Fruit fly (Drosophila melanogaster) whole organism, embryonic: ENCODE data around the gene raw.

Experiments used
- Abd-B ChIP-seq: fragments of 200-800 bp; sonication (Bioruptor generic); optimal IDR thresholded peaks from 2 replicates; lab custom pipeline; 2018; ENCODE audit warnings: missing biosample characterization, mild to moderate bottlenecking, missing genetic modification characterization, moderate library complexity
- Atf-2 ChIP-seq: fragments of 200-800 bp; sonication (Bioruptor generic); optimal IDR thresholded peaks from 2 replicates; lab custom pipeline; 2016; ENCODE audit warnings: missing biosample characterization, missing genetic modification characterization
- CG11723 ChIP-seq: fragments of 200-800 bp; sonication (Bioruptor generic); optimal IDR thresholded peaks from 2 replicates; lab custom pipeline; 2017; ENCODE audit warnings: missing biosample characterization, mild to moderate bottlenecking, missing genetic modification characterization
- CG12071 ChIP-seq: fragments of 200-800 bp; sonication (Bioruptor generic); optimal IDR thresholded peaks from 3 replicates; lab custom pipeline; 2018; ENCODE audit warnings: missing biosample characterization, mild to moderate bottlenecking, missing genetic modification characterization
- CG12104 ChIP-seq: fragments of 200-800 bp; sonication (Bioruptor generic); optimal IDR thresholded peaks from 3 replicates; lab custom pipeline; 2016; ENCODE audit warnings: missing biosample characterization, missing genetic modification characterization
- CG13424 ChIP-seq: fragments of 200-800 bp; sonication (Bioruptor generic); optimal IDR thresholded peaks from 2 replicates; lab custom pipeline; 2019; ENCODE audit warnings: missing biosample characterization, mild to moderate bottlenecking, missing genetic modification characterization, moderate library complexity
- CG13624 ChIP-seq: fragments of 200-800 bp; sonication (Bioruptor generic); optimal IDR thresholded peaks from 2 replicates; lab custom pipeline; 2016; ENCODE audit warnings: missing biosample characterization, missing genetic modification characterization
- CG14050 ChIP-seq: fragments of 200-800 bp; sonication (Bioruptor generic); IDR thresholded peaks from 3 replicates; pipeline ENCODE4 v1.3.6; 2022; ENCODE audit warnings: missing biosample characterization, missing genetic modification characterization
- CG1647 ChIP-seq: fragments of 200-800 bp; sonication (Bioruptor generic); optimal IDR thresholded peaks from 3 replicates; lab custom pipeline; 2016; ENCODE audit warnings: missing biosample characterization, missing genetic modification characterization
- CG17359 ChIP-seq: fragments of 200-800 bp; sonication (Bioruptor generic); optimal IDR thresholded peaks from 3 replicates; lab custom pipeline; 2018; ENCODE audit warnings: missing biosample characterization, mild to moderate bottlenecking, missing genetic modification characterization, moderate library complexity
- CG17568 ChIP-seq: fragments of 200-800 bp; sonication (Bioruptor generic); optimal IDR thresholded peaks from 2 replicates; lab custom pipeline; 2018; ENCODE audit warnings: missing biosample characterization, mild to moderate bottlenecking, missing genetic modification characterization, moderate library complexity
- CG18599 ChIP-seq: fragments of 200-800 bp; sonication (Bioruptor generic); optimal IDR thresholded peaks from 3 replicates; lab custom pipeline; 2017; ENCODE audit warnings: missing biosample characterization, missing genetic modification characterization, mild to moderate bottlenecking, moderate library complexity, missing genetic modification reagents
- CG2199 ChIP-seq: fragments of 200-800 bp; sonication (Bioruptor generic); IDR thresholded peaks from 3 replicates; pipeline ENCODE4 v1.3.6; 2022; ENCODE audit warnings: missing biosample characterization, missing genetic modification characterization
- CG2712 ChIP-seq: fragments of 200-800 bp; optimal IDR thresholded peaks from 3 replicates; lab custom pipeline; 2019; ENCODE audit warnings: missing biosample characterization, mild to moderate bottlenecking, missing genetic modification characterization, moderate library complexity
- CG30020 ChIP-seq: fragments of 200-800 bp; optimal IDR thresholded peaks from 2 replicates; lab custom pipeline; 2019; ENCODE audit warnings: missing biosample characterization, mild to moderate bottlenecking, missing genetic modification characterization, moderate library complexity
- CG31224 ChIP-seq: fragments of 200-800 bp; sonication (Bioruptor generic); IDR thresholded peaks from 2 replicates; pipeline ENCODE4 v1.3.6; 2022; ENCODE audit warnings: missing biosample characterization, missing genetic modification characterization
- CG4328 ChIP-seq: fragments of 200-800 bp; sonication (Bioruptor generic); optimal IDR thresholded peaks from 3 replicates; lab custom pipeline; 2017; ENCODE audit warnings: missing biosample characterization, missing genetic modification reagents, missing genetic modification characterization
- CG4404 ChIP-seq: fragments of 200-800 bp; sonication (Bioruptor generic); IDR thresholded peaks from 2 replicates; pipeline ENCODE4 v1.3.6; 2022; ENCODE audit warnings: missing biosample characterization, missing genetic modification characterization
- CG4854 ChIP-seq: fragments of 200-800 bp; sonication (Bioruptor generic); optimal IDR thresholded peaks from 2 replicates; lab custom pipeline; 2016; ENCODE audit warnings: missing biosample characterization, missing genetic modification characterization, inconsistent platforms
- CG6813 ChIP-seq: fragments of 200-800 bp; sonication (Bioruptor generic); optimal IDR thresholded peaks from 2 replicates; lab custom pipeline; 2017; ENCODE audit warnings: missing biosample characterization, missing genetic modification characterization, mild to moderate bottlenecking, moderate library complexity, missing genetic modification reagents
- CG8359 ChIP-seq: fragments of 200-800 bp; sonication (Bioruptor generic); optimal IDR thresholded peaks from 2 replicates; lab custom pipeline; 2017; ENCODE audit warnings: missing biosample characterization, mild to moderate bottlenecking, missing genetic modification characterization, borderline replicate concordance
- CG9609 ChIP-seq: fragments of 200-800 bp; sonication (Bioruptor generic); optimal IDR thresholded peaks from 3 replicates; lab custom pipeline; 2016; ENCODE audit warnings: missing biosample characterization, missing genetic modification characterization
- CG9727 ChIP-seq: fragments of 200-800 bp; sonication (Bioruptor generic); optimal IDR thresholded peaks from 3 replicates; lab custom pipeline; 2017; ENCODE audit warnings: missing biosample characterization, mild to moderate bottlenecking, missing genetic modification characterization
- D19A ChIP-seq: fragments of 200-800 bp; optimal IDR thresholded peaks from 3 replicates; lab custom pipeline; 2019; ENCODE audit warnings: missing biosample characterization, mild to moderate bottlenecking, missing genetic modification characterization, moderate library complexity
- GATAe ChIP-seq: fragments of 200-800 bp; sonication (Bioruptor generic); conservative IDR thresholded peaks from 2 replicates; pipeline ENCODE4 v1.3.6; 2022; ENCODE audit warnings: missing biosample characterization, missing genetic modification characterization
- Gsc ChIP-seq: fragments of 200-800 bp; sonication (Bioruptor generic); IDR thresholded peaks from 2 replicates; pipeline ENCODE4 v1.3.6; 2022; ENCODE audit warnings: missing biosample characterization, missing genetic modification characterization
- HHEX ChIP-seq: fragments of 200-800 bp; sonication (Bioruptor generic); optimal IDR thresholded peaks from 3 replicates; lab custom pipeline; 2017; ENCODE audit warnings: missing biosample characterization, mild to moderate bottlenecking, missing genetic modification characterization, missing genetic modification reagents
- HLH3B ChIP-seq: fragments of 200-800 bp; sonication (Bioruptor generic); IDR thresholded peaks from 2 replicates; pipeline ENCODE4 v1.3.6; 2022; ENCODE audit warnings: missing biosample characterization, missing genetic modification characterization
- HmgZ ChIP-seq: fragments of 200-800 bp; sonication (Bioruptor generic); optimal IDR thresholded peaks from 2 replicates; lab custom pipeline; 2018; ENCODE audit warnings: missing biosample characterization, mild to moderate bottlenecking, missing genetic modification characterization
- PHDP ChIP-seq: fragments of 200-800 bp; sonication (Bioruptor generic); optimal IDR thresholded peaks from 3 replicates; lab custom pipeline; 2018; ENCODE audit warnings: missing biosample characterization, mild to moderate bottlenecking, missing genetic modification characterization, moderate library complexity
- Sox102F ChIP-seq: fragments of 200-800 bp; sonication (Bioruptor generic); optimal IDR thresholded peaks from 2 replicates; lab custom pipeline; 2018; ENCODE audit warnings: missing biosample characterization, mild to moderate bottlenecking, missing genetic modification characterization, moderate library complexity
- ato ChIP-seq: fragments of 200-800 bp; sonication (Bioruptor generic); IDR thresholded peaks from 2 replicates; pipeline ENCODE4 v1.3.6; 2022; ENCODE audit warnings: missing biosample characterization, missing genetic modification characterization; ENCODE audit not compliant: partially characterized antibody
- chif ChIP-seq, 2 experiments: fragments of 200-800 bp; sonication (Bioruptor generic); optimal IDR thresholded peaks; 3 replicates each; lab custom pipeline; 2016; ENCODE audit warnings: missing biosample characterization in 2 of 2, missing genetic modification characterization in 2 of 2
- crc ChIP-seq: fragments of 200-800 bp; sonication (Bioruptor generic); optimal IDR thresholded peaks from 2 replicates; lab custom pipeline; 2016; ENCODE audit warnings: missing biosample characterization, missing genetic modification characterization
- dan ChIP-seq: fragments of 200-800 bp; sonication (Bioruptor generic); IDR thresholded peaks from 2 replicates; pipeline ENCODE4 v1.3.6; 2022; ENCODE audit warnings: missing biosample characterization, missing genetic modification characterization
- dmrt99B ChIP-seq: fragments of 200-800 bp; sonication (Bioruptor generic); optimal IDR thresholded peaks from 2 replicates; lab custom pipeline; 2018; ENCODE audit warnings: missing biosample characterization, mild to moderate bottlenecking, missing genetic modification characterization, moderate library complexity
- emc ChIP-seq: fragments of 200-800 bp; sonication (Bioruptor generic); optimal IDR thresholded peaks from 2 replicates; lab custom pipeline; 2016; ENCODE audit warnings: missing biosample characterization, missing genetic modification characterization
- exex ChIP-seq: fragments of 200-800 bp; sonication (Bioruptor generic); optimal IDR thresholded peaks from 4 replicates; lab custom pipeline; 2018; ENCODE audit warnings: missing biosample characterization, mild to moderate bottlenecking, missing genetic modification characterization, moderate library complexity
- eyg ChIP-seq: fragments of 200-800 bp; sonication (Bioruptor generic); optimal IDR thresholded peaks from 3 replicates; lab custom pipeline; 2016; ENCODE audit warnings: missing biosample characterization, missing genetic modification characterization
- grn ChIP-seq: fragments of 200-800 bp; sonication (Bioruptor generic); optimal IDR thresholded peaks from 3 replicates; lab custom pipeline; 2017; ENCODE audit warnings: missing biosample characterization, missing genetic modification characterization
- kah ChIP-seq: fragments of 200-800 bp; sonication (Bioruptor generic); optimal IDR thresholded peaks from 2 replicates; lab custom pipeline; 2018; ENCODE audit warnings: missing biosample characterization, mild to moderate bottlenecking, missing genetic modification characterization
- kay ChIP-seq: fragments of 200-800 bp; sonication (Bioruptor generic); optimal IDR thresholded peaks from 2 replicates; lab custom pipeline; 2016; ENCODE audit warnings: missing biosample characterization, missing genetic modification characterization
- lilli ChIP-seq: fragments of 200-800 bp; sonication (Bioruptor generic); optimal IDR thresholded peaks from 3 replicates; lab custom pipeline; 2016; ENCODE audit warnings: missing biosample characterization, missing genetic modification characterization
- pros ChIP-seq: fragments of 200-800 bp; sonication (Bioruptor generic); optimal IDR thresholded peaks from 3 replicates; lab custom pipeline; 2019; ENCODE audit warnings: missing biosample characterization, mild to moderate bottlenecking, missing genetic modification characterization, moderate library complexity
- seq ChIP-seq: fragments of 200-800 bp; sonication (Bioruptor generic); IDR thresholded peaks from 2 replicates; pipeline ENCODE4 v1.3.6; 2022; ENCODE audit warnings: missing biosample characterization, missing genetic modification characterization
- ttk ChIP-seq: fragments of 200-800 bp; sonication (Bioruptor generic); IDR thresholded peaks from 2 replicates; pipeline ENCODE4 v2.1.2; 2022; ENCODE audit warnings: missing biosample characterization, missing genetic modification characterization
- wor ChIP-seq: fragments of 200-800 bp; sonication (Bioruptor generic); IDR thresholded peaks from 2 replicates; pipeline ENCODE4 v1.3.6; 2022; ENCODE audit warnings: missing biosample characterization, missing genetic modification characterization
- zfh2 ChIP-seq: fragments of 200-800 bp; sonication (Bioruptor generic); optimal IDR thresholded peaks from 2 replicates; lab custom pipeline; 2016; ENCODE audit warnings: missing biosample characterization, missing genetic modification characterization

Gene raw

DNA sequence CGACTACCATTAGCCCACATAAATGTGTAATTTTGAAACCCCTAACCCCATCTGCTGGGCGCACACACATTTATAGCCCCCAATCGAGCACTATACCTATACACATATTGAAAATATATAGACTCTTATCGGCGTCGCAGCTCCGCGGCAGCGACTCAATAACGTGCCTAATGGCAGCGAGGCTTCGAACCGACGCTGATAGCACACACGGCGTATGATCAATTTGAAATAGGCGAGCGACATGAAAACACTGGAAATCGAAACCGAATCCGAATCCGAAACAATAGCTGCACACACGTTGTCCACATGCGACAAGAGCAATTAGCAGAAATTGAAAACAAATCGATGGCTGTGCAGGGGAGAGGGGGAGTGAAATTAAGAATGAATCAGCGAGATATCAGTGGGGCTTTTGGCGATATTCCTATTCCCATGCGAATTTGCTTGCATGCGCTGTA is 46.2 kb downstream of the raw start (continued):
- TF ChIP-seq CG13624 (GFP tag; lab: Kevin White, UChicago) (no peak), CG4854 (GFP tag; lab: Kevin White, UChicago) (no peak), CG4404 (GFP tag; lab: Robert Waterston, UW) (no peak), CG12071 (GFP tag; lab: Kevin White, UChicago) (peak; percentile 19), CG8359 (GFP tag; lab: Kevin White, UChicago) (peak; percentile 23), GATAe (peak; percentile 43), PHDP (tag; lab: Kevin White, UChicago) (peak; percentile 18), CG17568 (GFP tag; lab: Kevin White, UChicago) (peak; percentile 45), Abd-B (GFP tag; lab: Kevin White, UChicago) (no peak), CG2199 (GFP tag; lab: Robert Waterston, UW) (peak; percentile 92; the same call in 2 of the 3 replicates), CG14050 (GFP tag; lab: Robert Waterston, UW) (no peak), HHEX (GFP tag; lab: Kevin White, UChicago) (peak; percentile 7), dmrt99B (tag; lab: Kevin White, UChicago) (peak; percentile 22), dan (no peak), ato (GFP tag; lab: Robert Waterston, UW) (no peak), HmgZ (peak; percentile 64)
- TF ChIP-seq, all 482 proteins: peak for 91

DNA sequence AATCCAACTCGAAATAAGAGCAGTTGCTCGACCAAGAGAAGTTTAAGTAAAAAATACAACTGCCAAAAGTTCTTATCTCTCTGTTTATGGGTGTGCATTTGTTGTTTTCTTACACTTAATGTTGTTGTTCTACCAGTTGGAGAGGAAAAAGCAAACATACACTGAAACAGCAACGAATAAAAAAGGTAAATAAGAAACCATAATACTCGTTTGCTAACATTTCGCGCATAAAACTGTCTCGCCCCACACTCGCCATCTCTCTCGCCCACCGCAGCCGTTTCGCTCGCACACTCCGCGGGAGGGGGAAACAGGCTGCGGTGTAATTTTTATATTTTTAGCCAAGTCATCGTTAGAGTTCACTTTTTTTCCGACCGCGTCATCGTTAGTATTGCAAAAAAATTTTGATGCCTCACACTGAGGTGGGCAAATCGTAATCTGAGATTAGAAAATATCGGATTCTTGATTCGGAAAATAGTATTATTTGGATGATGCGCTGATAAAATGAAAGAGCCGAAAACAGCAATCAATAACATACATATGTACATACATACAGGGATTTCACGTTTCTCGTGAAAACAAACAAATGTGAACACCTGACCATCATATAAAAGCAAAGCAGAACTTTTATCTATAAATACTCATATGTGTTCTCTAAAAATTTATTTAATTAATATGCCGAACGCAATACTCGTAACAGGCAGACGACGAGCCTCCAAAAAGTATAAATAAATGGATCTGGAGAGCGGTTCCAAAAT is 47.9 kb downstream of the raw start:
- no peak for TF ChIP-seq kay (GFP tag; lab: Kevin White, UChicago)
- TF ChIP-seq HLH3B (GFP tag; lab: Robert Waterston, UW): no peak
- TF ChIP-seq exex (tag; lab: Kevin White, UChicago): peak; percentile 44
- TF ChIP-seq CG30020 (tag; lab: Kevin White, UChicago): no peak
- TF ChIP-seq CG2712: no peak
- no peak for TF ChIP-seq CG1647
- TF ChIP-seq D19A (tag; lab: Kevin White, UChicago): no peak
- TF ChIP-seq emc: no peak
- peak; percentile 33 for TF ChIP-seq CG9727 (GFP tag; lab: Kevin White, UChicago)
- TF ChIP-seq Sox102F (GFP tag; lab: Kevin White, UChicago): no peak
- peak; percentile 38 for TF ChIP-seq grn
- no peak for TF ChIP-seq kah (GFP tag; lab: Kevin White, UChicago)
- TF ChIP-seq CG6813 (GFP tag; lab: Kevin White, UChicago): no peak
- TF ChIP-seq eyg: peak; percentile 22
- no peak for TF ChIP-seq ttk (GFP tag; lab: Robert Waterston, UW)
- TF ChIP-seq CG17359 (tag; lab: Kevin White, UChicago): peak; percentile 8
- TF ChIP-seq Gsc (GFP tag; lab: Robert Waterston, UW): no peak
- TF ChIP-seq chif (GFP tag; optimal IDR thresholded peaks at IDR 0.05; lab: Kevin White, UChicago): no peak
- no peak for TF ChIP-seq CG11723
- 0 out of 2 replicates have a peak, but pooled peaks have one; percentile 39 for TF ChIP-seq seq (GFP tag; lab: Robert Waterston, UW)
- peak; percentile 61 for TF ChIP-seq CG18599 (GFP tag; lab: Kevin White, UChicago)
- TF ChIP-seq CG9609: peak; percentile 17
- TF ChIP-seq lilli (GFP tag; lab: Kevin White, UChicago): peak; percentile 2
- peak; percentile 0 for TF ChIP-seq crc
- TF ChIP-seq zfh2 (GFP tag; lab: Kevin White, UChicago): peak; percentile 21
- TF ChIP-seq CG4328 (GFP tag; lab: Kevin White, UChicago): no peak
- TF ChIP-seq Atf-2 (GFP tag; lab: Kevin White, UChicago): no peak
- no peak for TF ChIP-seq wor
- TF ChIP-seq pros: no peak
- peak; percentile 42 for TF ChIP-seq CG13424 (tag; lab: Kevin White, UChicago)
- no peak for TF ChIP-seq CG2199 (GFP tag; lab: Robert Waterston, UW)
- no peak for TF ChIP-seq CG31224
- TF ChIP-seq CG12104 (GFP tag; lab: Kevin White, UChicago): peak; percentile 5
